Worm (Caenorhabditis elegans) whole organism, late embryonic: ENCODE results near the gene snrp-40.1.

Source experiments
- F13H6.1 ChIP-seq: sonication (generic microtip); optimal IDR thresholded peaks from 2 replicates; lab custom pipeline; 2016; ENCODE audit warnings: missing genetic modification characterization, missing compliant biosample characterization
- ama-1 ChIP-seq: fragments of 150-350 bp; optimal IDR thresholded peaks from 2 replicates; lab custom pipeline; 2014
- ceh-19 ChIP-seq: fragments of 200-800 bp; sonication (Bioruptor generic); optimal IDR thresholded peaks from 2 replicates; lab custom pipeline; 2018; ENCODE audit warnings: mild to moderate bottlenecking, missing genetic modification characterization, missing compliant biosample characterization
- ceh-22 ChIP-seq: sonication (generic microtip); optimal IDR thresholded peaks from 2 replicates; lab custom pipeline; 2017; ENCODE audit warnings: missing biosample characterization, missing genetic modification characterization
- ceh-9 ChIP-seq: sonication (generic microtip); optimal IDR thresholded peaks from 2 replicates; lab custom pipeline; 2016; ENCODE audit warnings: mild to moderate bottlenecking, missing genetic modification characterization, inconsistent platforms, missing compliant biosample characterization
- fax-1 ChIP-seq: sonication (generic microtip); optimal IDR thresholded peaks from 2 replicates; lab custom pipeline; 2016; ENCODE audit warnings: missing genotype, missing genetic modification characterization, missing compliant biosample characterization
- lim-6 ChIP-seq: sonication (generic microtip); optimal IDR thresholded peaks from 2 replicates; lab custom pipeline; 2016; ENCODE audit warnings: missing genetic modification characterization, missing compliant biosample characterization
- nhr-11 ChIP-seq: fragments of 150-350 bp; optimal IDR thresholded peaks from 2 replicates; lab custom pipeline; 2014; ENCODE audit warnings: missing biosample characterization, missing genetic modification characterization
- nhr-232 ChIP-seq: sonication (generic microtip); optimal IDR thresholded peaks from 2 replicates; lab custom pipeline; 2016; ENCODE audit warnings: missing genetic modification characterization, missing compliant biosample characterization
- pha-4 ChIP-seq: fragments of 150-350 bp; optimal IDR thresholded peaks from 2 replicates; lab custom pipeline; 2018; ENCODE audit warnings: missing biosample characterization, missing genetic modification reagents, missing genetic modification characterization

ce11 chrX:11339375-11339924, 39.9 kb upstream of the snrp-40.1 start, which contains the start of gene aco-1:
- TF ChIP-seq pha-4 (tag; lab: Kevin White, UChicago) (no peak), nhr-11 (tag; lab: Kevin White, UChicago) (no peak), fax-1 (tag; lab: Kevin White, UChicago) (no peak), ceh-9 (no peak), lim-6 (tag; lab: Kevin White, UChicago) (no peak), ceh-22 (tag; lab: Kevin White, UChicago) (no peak), ama-1 (lab: Kevin White, UChicago) (no peak), F13H6.1 (tag; lab: Kevin White, UChicago) (no peak), ceh-19 (no peak), nhr-232 (tag; lab: Kevin White, UChicago) (no peak)
